Worm (Caenorhabditis elegans) whole organism, L2 larva: ENCODE results near the gene B0524.3.

Experiments
- ZK546.5 ChIP-seq: sonication (generic microtip); optimal IDR thresholded peaks from 2 replicates; lab custom pipeline; 2017; ENCODE audit warnings: missing biosample characterization, missing genetic modification characterization
- elt-3 ChIP-seq: sonication (generic microtip); optimal IDR thresholded peaks from 2 replicates; lab custom pipeline; 2017; ENCODE audit warnings: missing biosample characterization, missing genetic modification characterization
- gmeb-1 ChIP-seq: fragments of 150-350 bp; optimal IDR thresholded peaks from 2 replicates; lab custom pipeline; 2014; ENCODE audit warnings: missing biosample characterization, missing genetic modification characterization
- nhr-25 ChIP-seq: fragments of 150-350 bp; sonication (generic microtip); optimal IDR thresholded peaks from 3 replicates; lab custom pipeline; 2014; ENCODE audit warnings: missing biosample characterization, missing genetic modification characterization
- zag-1 ChIP-seq: fragments of 150-350 bp; optimal IDR thresholded peaks from 2 replicates; lab custom pipeline; 2014; ENCODE audit warnings: missing biosample characterization, missing genetic modification characterization

- TF ChIP-seq gmeb-1 = no peak
- no peak for TF ChIP-seq ZK546.5
- TF ChIP-seq elt-3 (tag; lab: Kevin White, UChicago) = no peak
- TF ChIP-seq nhr-25 (tag; lab: Kevin White, UChicago) = no peak
- TF ChIP-seq zag-1 (tag; lab: Kevin White, UChicago) = no peak
Observed at ce11 chrIII:1927230-1927629, 39.8 kb downstream of the B0524.3 start.
